Worm (Caenorhabditis elegans) whole organism, young adult: ENCODE results near the gene abu-6.

Experiments
- ama-1 ChIP-seq, 3 experiments: fragments of 150-350 bp in 1 of 3; sonication (generic microtip) in 2 of 3; optimal IDR thresholded peaks; 2 replicates each; lab custom pipeline; 2014 to 2018; ENCODE audit warnings: missing biosample characterization in 2 of 3, missing genetic modification characterization in 2 of 3, missing genetic modification reagents in 2 of 3
- bed-1 ChIP-seq: fragments of 200-800 bp; sonication (Bioruptor generic); IDR thresholded peaks from 2 replicates; pipeline ENCODE4 v1.3.6; 2022; ENCODE audit warnings: missing genetic modification reagents, missing genetic modification characterization, missing compliant biosample characterization
- cebp-1 ChIP-seq, 2 experiments: fragments of 200-800 bp in 1 of 2; sonication (Bioruptor generic) in 1 of 2; sonication (generic microtip) in 1 of 2; IDR thresholded peaks in 1 of 2; optimal IDR thresholded peaks in 1 of 2; 2 replicates each; pipeline versions ENCODE4 v1.3.6 to Lab custom; 2017 to 2022; ENCODE audit warnings: missing compliant biosample characterization in 2 of 2, missing genetic modification characterization in 2 of 2, mild to moderate bottlenecking in 1 of 2, missing genetic modification reagents in 1 of 2, moderate library complexity in 1 of 2
- ceh-91 ChIP-seq: fragments of 200-800 bp; sonication (Bioruptor generic); IDR thresholded peaks from 2 replicates; pipeline ENCODE4 v1.3.6; 2022; ENCODE audit warnings: missing genetic modification reagents, missing genetic modification characterization, missing compliant biosample characterization
- dox-1 ChIP-seq: fragments of 200-800 bp; sonication (Bioruptor generic); IDR thresholded peaks from 2 replicates; pipeline ENCODE4 v1.3.6; 2022; ENCODE audit warnings: missing genetic modification reagents, missing genetic modification characterization, missing compliant biosample characterization
- dpl-1 ChIP-seq: fragments of 150-350 bp; optimal IDR thresholded peaks from 2 replicates; lab custom pipeline; 2014; ENCODE audit warnings: missing biosample characterization, missing genetic modification reagents, missing genetic modification characterization
- egrh-3 ChIP-seq: fragments of 200-800 bp; sonication (Bioruptor generic); IDR thresholded peaks from 2 replicates; pipeline ENCODE4 v1.3.6; 2022; ENCODE audit warnings: missing genetic modification reagents, missing genetic modification characterization, missing compliant biosample characterization
- him-1 ChIP-seq: sonication (generic microtip); optimal IDR thresholded peaks from 2 replicates; lab custom pipeline; 2016; ENCODE audit warnings: missing genotype, missing genetic modification reagents, missing genetic modification characterization, missing compliant biosample characterization
- let-526 ChIP-seq: fragments of 200-800 bp; sonication (Bioruptor generic); IDR thresholded peaks from 2 replicates; pipeline ENCODE4 v1.3.6; 2022; ENCODE audit warnings: missing genetic modification reagents, missing genetic modification characterization, missing compliant biosample characterization
- lin-54 ChIP-seq: fragments of 200-800 bp; sonication (Bioruptor generic); optimal IDR thresholded peaks from 2 replicates; lab custom pipeline; 2018; ENCODE audit warnings: mild to moderate bottlenecking, missing genetic modification characterization, missing compliant biosample characterization
- nfya-1 ChIP-seq: sonication (generic microtip); optimal IDR thresholded peaks from 2 replicates; lab custom pipeline; 2017; ENCODE audit warnings: antibody characterized with exemption, missing compliant biosample characterization, missing genetic modification characterization, borderline replicate concordance; ENCODE audit not compliant: insufficient read depth
- pha-4 ChIP-seq: fragments of 150-350 bp; sonication (generic microtip); optimal IDR thresholded peaks from 2 replicates; lab custom pipeline; 2014; ENCODE audit warnings: missing biosample characterization, missing genetic modification reagents, missing genetic modification characterization
- sptf-2 ChIP-seq: fragments of 200-800 bp; sonication (Bioruptor generic); optimal IDR thresholded peaks from 2 replicates; lab custom pipeline; 2018; ENCODE audit warnings: mild to moderate bottlenecking, missing genetic modification characterization, missing compliant biosample characterization

ce11 chrV:5204127-5204526 lies 42.4 kb upstream of the abu-6 start, which contains the start of gene ttc-37:
- no peak for TF ChIP-seq dox-1 (GFP tag; lab: Robert Waterston, UW)
- peak; percentile 95 for TF ChIP-seq lin-54 (GFP tag; lab: Kevin White, UChicago)
- TF ChIP-seq ama-1 (optimal IDR thresholded peaks at IDR 0.05; lab: Kevin White, UChicago) = no peak
- no peak for TF ChIP-seq ama-1 (GFP tag; optimal IDR thresholded peaks at IDR 0.05; lab: Kevin White, UChicago)
- no peak for TF ChIP-seq him-1 (tag; lab: Kevin White, UChicago)
- TF ChIP-seq dpl-1 (GFP tag; lab: Kevin White, UChicago) = peak; percentile 66
- no peak for TF ChIP-seq pha-4 (tag; lab: Kevin White, UChicago)
- no peak for TF ChIP-seq sptf-2 (GFP tag; lab: Kevin White, UChicago)
- no peak for TF ChIP-seq nfya-1
- no peak for TF ChIP-seq cebp-1 (GFP tag; IDR thresholded peaks at IDR 0.05; lab: Robert Waterston, UW)
- peak; percentile 16 for TF ChIP-seq cebp-1 (tag; optimal IDR thresholded peaks at IDR 0.05; lab: Kevin White, UChicago)
- no peak for TF ChIP-seq bed-1
- TF ChIP-seq egrh-3 (GFP tag; lab: Robert Waterston, UW) = no peak
- no peak for TF ChIP-seq let-526 (GFP tag; lab: Robert Waterston, UW)
- TF ChIP-seq ceh-91 = no peak
